Worm (Caenorhabditis elegans) whole organism, L2 larva: Measurements from ENCODE around the gene apc-10.

Experiments
- C34F6.9 ChIP-seq: fragments of 150-350 bp; optimal IDR thresholded peaks from 2 replicates; lab custom pipeline; 2014; ENCODE audit warnings: missing biosample characterization, missing genetic modification characterization
- R02D3.7 ChIP-seq: fragments of 150-350 bp; optimal IDR thresholded peaks from 2 replicates; lab custom pipeline; 2014; ENCODE audit warnings: missing biosample characterization, missing genetic modification characterization
- Y55F3AM.14 ChIP-seq: fragments of 200-800 bp; sonication (Bioruptor generic); optimal IDR thresholded peaks from 2 replicates; lab custom pipeline; 2018; ENCODE audit warnings: mild to moderate bottlenecking, missing genetic modification characterization, missing compliant biosample characterization
- ZK546.5 ChIP-seq: sonication (generic microtip); optimal IDR thresholded peaks from 2 replicates; lab custom pipeline; 2017; ENCODE audit warnings: missing biosample characterization, missing genetic modification characterization
- aly-2 ChIP-seq: fragments of 150-350 bp; optimal IDR thresholded peaks from 2 replicates; lab custom pipeline; 2014; ENCODE audit warnings: missing biosample characterization, missing genetic modification characterization
- ceh-16 ChIP-seq: fragments of 150-350 bp; optimal IDR thresholded peaks from 2 replicates; lab custom pipeline; 2014; ENCODE audit warnings: missing biosample characterization, missing genetic modification characterization
- ceh-82 ChIP-seq: fragments of 150-350 bp; optimal IDR thresholded peaks from 2 replicates; lab custom pipeline; 2014; ENCODE audit warnings: missing biosample characterization, missing genetic modification characterization
- crh-2 ChIP-seq: sonication (generic microtip); optimal IDR thresholded peaks from 2 replicates; lab custom pipeline; 2017; ENCODE audit warnings: missing biosample characterization, missing genetic modification characterization
- elt-1 ChIP-seq: fragments of 150-350 bp; optimal IDR thresholded peaks from 2 replicates; lab custom pipeline; 2014; ENCODE audit warnings: missing biosample characterization, missing genetic modification characterization
- elt-3 ChIP-seq: sonication (generic microtip); optimal IDR thresholded peaks from 2 replicates; lab custom pipeline; 2017; ENCODE audit warnings: missing biosample characterization, missing genetic modification characterization
- fos-1 ChIP-seq: fragments of 150-350 bp; optimal IDR thresholded peaks from 2 replicates; lab custom pipeline; 2014; ENCODE audit warnings: missing biosample characterization, missing genetic modification characterization
- gmeb-1 ChIP-seq: fragments of 150-350 bp; optimal IDR thresholded peaks from 2 replicates; lab custom pipeline; 2014; ENCODE audit warnings: missing biosample characterization, missing genetic modification characterization
- lin-11 ChIP-seq: fragments of 150-350 bp; sonication (generic microtip); optimal IDR thresholded peaks from 2 replicates; lab custom pipeline; 2014; ENCODE audit warnings: missing biosample characterization, missing genetic modification characterization, inconsistent platforms, mixed read lengths
- lin-13 ChIP-seq: fragments of 150-350 bp; optimal IDR thresholded peaks from 2 replicates; lab custom pipeline; 2014; ENCODE audit warnings: missing biosample characterization, missing genetic modification reagents, missing genetic modification characterization
- lsy-2 ChIP-seq, 2 experiments: fragments of 150-350 bp in 1 of 2; sonication (generic microtip) in 1 of 2; optimal IDR thresholded peaks; 2 replicates each; lab custom pipeline; 2014 to 2017; ENCODE audit warnings: missing biosample characterization in 2 of 2, missing genetic modification characterization in 2 of 2
- mbf-1 ChIP-seq: sonication (generic microtip); optimal IDR thresholded peaks from 2 replicates; lab custom pipeline; 2017; ENCODE audit warnings: missing biosample characterization, missing genetic modification characterization
- nhr-129 ChIP-seq: fragments of 150-350 bp; optimal IDR thresholded peaks from 2 replicates; lab custom pipeline; 2014; ENCODE audit warnings: missing biosample characterization, missing genetic modification characterization
- nhr-21 ChIP-seq: fragments of 150-350 bp; optimal IDR thresholded peaks from 2 replicates; lab custom pipeline; 2014; ENCODE audit warnings: missing biosample characterization, missing genetic modification characterization
- nhr-237 ChIP-seq: fragments of 150-350 bp; optimal IDR thresholded peaks from 2 replicates; lab custom pipeline; 2014; ENCODE audit warnings: missing biosample characterization, missing genetic modification characterization
- nhr-25 ChIP-seq: fragments of 150-350 bp; sonication (generic microtip); optimal IDR thresholded peaks from 3 replicates; lab custom pipeline; 2014; ENCODE audit warnings: missing biosample characterization, missing genetic modification characterization
- nhr-6 ChIP-seq: fragments of 150-350 bp; optimal IDR thresholded peaks from 2 replicates; lab custom pipeline; 2014; ENCODE audit warnings: missing biosample characterization, missing genetic modification characterization
- nhr-77 ChIP-seq: fragments of 150-350 bp; optimal IDR thresholded peaks from 2 replicates; lab custom pipeline; 2014; ENCODE audit warnings: missing biosample characterization, missing genetic modification characterization
- skn-1 ChIP-seq: sonication (generic microtip); optimal IDR thresholded peaks from 2 replicates; lab custom pipeline; 2017; ENCODE audit warnings: missing biosample characterization, missing genetic modification characterization
- sma-3 ChIP-seq: sonication (generic microtip); optimal IDR thresholded peaks from 2 replicates; lab custom pipeline; 2016; ENCODE audit warnings: missing genetic modification reagents, missing genetic modification characterization, missing compliant biosample characterization
- sma-9 ChIP-seq, 2 experiments: fragments of 150-350 bp in 1 of 2; sonication (generic microtip) in 1 of 2; optimal IDR thresholded peaks; 2 replicates each; lab custom pipeline; 2014 to 2016; ENCODE audit warnings: missing genetic modification characterization in 2 of 2, mild to moderate bottlenecking in 1 of 2, missing biosample characterization in 1 of 2, missing compliant biosample characterization in 1 of 2, missing genetic modification reagents in 1 of 2, moderate library complexity in 1 of 2
- unc-39 ChIP-seq: fragments of 150-350 bp; optimal IDR thresholded peaks from 2 replicates; lab custom pipeline; 2014; ENCODE audit warnings: missing biosample characterization, missing genetic modification characterization
- unc-55 ChIP-seq: fragments of 150-350 bp; sonication (generic microtip); optimal IDR thresholded peaks from 3 replicates; lab custom pipeline; 2014; ENCODE audit warnings: missing biosample characterization, missing genetic modification reagents, missing genetic modification characterization
- unc-62 ChIP-seq: fragments of 150-350 bp; optimal IDR thresholded peaks from 2 replicates; lab custom pipeline; 2014; ENCODE audit warnings: missing biosample characterization, missing genetic modification reagents, missing genetic modification characterization
- zag-1 ChIP-seq: fragments of 150-350 bp; optimal IDR thresholded peaks from 2 replicates; lab custom pipeline; 2014; ENCODE audit warnings: missing biosample characterization, missing genetic modification characterization
- ztf-11 ChIP-seq: sonication (generic microtip); optimal IDR thresholded peaks from 2 replicates; lab custom pipeline; 2017; ENCODE audit warnings: missing biosample characterization, missing genetic modification characterization
- ztf-4 ChIP-seq: fragments of 150-350 bp; optimal IDR thresholded peaks from 2 replicates; lab custom pipeline; 2014; ENCODE audit warnings: missing biosample characterization, missing genetic modification characterization

The apc-10 gene

DNA sequence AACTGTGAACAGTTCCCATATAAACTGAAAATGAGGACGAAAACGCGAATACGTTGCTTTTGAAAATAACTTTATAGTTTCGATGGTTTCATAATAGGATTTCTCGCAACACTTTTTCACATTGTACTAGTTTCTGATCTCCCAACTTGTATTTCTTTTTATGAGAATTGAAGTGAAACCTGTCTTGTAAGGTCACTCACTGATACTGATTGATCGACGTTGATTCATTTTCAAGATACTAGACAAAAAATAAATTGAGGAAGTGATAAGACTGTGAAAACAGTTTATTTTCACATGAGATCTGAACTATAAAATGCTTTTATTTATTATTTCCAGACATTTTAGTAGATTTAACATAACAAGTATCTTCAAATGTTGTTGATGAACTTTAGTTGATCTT lies 38.7 kb downstream of the apc-10 start:
- TF ChIP-seq unc-55 (GFP tag; lab: Kevin White, UChicago) = no peak

DNA sequence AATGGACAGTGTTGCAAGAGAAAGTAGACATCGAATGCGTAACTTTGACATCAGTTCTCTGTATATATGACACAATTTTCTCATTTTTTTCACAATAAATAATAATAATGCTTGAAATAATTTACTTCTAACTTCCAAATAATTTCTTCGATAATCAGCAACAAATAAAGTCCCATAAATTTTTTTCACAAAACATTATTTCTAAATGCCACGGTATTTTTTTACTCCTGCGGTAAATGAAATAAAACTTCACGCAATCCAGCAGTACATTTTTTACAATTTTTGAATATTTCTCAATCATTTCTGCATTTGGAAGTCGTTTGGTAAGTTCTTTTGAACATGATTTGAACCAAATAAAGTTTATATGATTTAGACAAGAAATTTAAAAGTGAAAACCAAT lies 42.2 kb downstream of the apc-10 start, which contains the start of gene spe-10:
Gene spe-10 (plus strand): TSS at position 301 of the 400 bp plus-strand sequence.
- TF ChIP-seq fos-1 (tag; lab: Kevin White, UChicago) = no peak
- no peak for TF ChIP-seq mbf-1 (tag; lab: Kevin White, UChicago)
- TF ChIP-seq lsy-2 (tag; optimal IDR thresholded peaks at IDR 0.05; lab: Kevin White, UChicago) = no peak
- TF ChIP-seq lin-11 (tag; lab: Kevin White, UChicago) = no peak
- TF ChIP-seq skn-1 (tag; lab: Kevin White, UChicago) = no peak
- TF ChIP-seq unc-62 = no peak
- TF ChIP-seq ceh-82 = no peak
- no peak for TF ChIP-seq crh-2 (tag; lab: Kevin White, UChicago)
- no peak for TF ChIP-seq nhr-129
- TF ChIP-seq elt-3 = no peak
- TF ChIP-seq gmeb-1 (tag; lab: Kevin White, UChicago) = no peak
- no peak for TF ChIP-seq ceh-16 (tag; lab: Kevin White, UChicago)
- no peak for TF ChIP-seq sma-3
- TF ChIP-seq ztf-11 (tag; lab: Kevin White, UChicago) = no peak

DNA sequence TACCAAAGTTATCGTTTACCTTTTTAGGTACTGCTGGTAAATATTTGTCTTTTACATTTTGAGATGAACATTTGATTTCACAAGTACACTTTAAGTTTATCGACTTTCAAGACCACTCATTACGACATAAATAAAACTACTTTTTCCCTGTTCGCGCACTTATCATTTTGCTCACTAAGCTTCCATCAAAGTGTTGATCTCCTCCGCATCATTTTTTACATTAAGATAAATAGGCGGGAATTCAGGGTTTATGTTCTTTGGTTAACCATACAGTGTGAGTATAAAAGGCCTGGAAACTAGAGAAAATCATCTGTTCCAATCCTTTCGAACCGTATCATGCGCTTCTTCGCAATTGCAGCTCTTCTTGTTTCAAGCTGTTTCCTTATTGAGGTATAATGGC lies 44.0 kb downstream of the apc-10 start, which contains the start of gene pqn-2:
Gene pqn-2 (plus strand): TSS at position 301 of the 400 bp plus-strand sequence.
- TF ChIP-seq zag-1 = no peak
- no peak for TF ChIP-seq nhr-6 (tag; lab: Kevin White, UChicago)
- TF ChIP-seq sma-3 = no peak
- TF ChIP-seq lin-13 (GFP tag; lab: Kevin White, UChicago) = no peak
- no peak for TF ChIP-seq ZK546.5 (tag; lab: Kevin White, UChicago)
- TF ChIP-seq nhr-237 (tag; lab: Kevin White, UChicago) = no peak
- no peak for TF ChIP-seq ceh-82
- TF ChIP-seq Y55F3AM.14 = no peak
- TF ChIP-seq C34F6.9 (tag; lab: Kevin White, UChicago) = no peak
- no peak for TF ChIP-seq skn-1 (tag; lab: Kevin White, UChicago)
- TF ChIP-seq nhr-25 (tag; lab: Kevin White, UChicago) = no peak
- no peak for TF ChIP-seq aly-2
- TF ChIP-seq crh-2 (tag; lab: Kevin White, UChicago) = no peak

DNA sequence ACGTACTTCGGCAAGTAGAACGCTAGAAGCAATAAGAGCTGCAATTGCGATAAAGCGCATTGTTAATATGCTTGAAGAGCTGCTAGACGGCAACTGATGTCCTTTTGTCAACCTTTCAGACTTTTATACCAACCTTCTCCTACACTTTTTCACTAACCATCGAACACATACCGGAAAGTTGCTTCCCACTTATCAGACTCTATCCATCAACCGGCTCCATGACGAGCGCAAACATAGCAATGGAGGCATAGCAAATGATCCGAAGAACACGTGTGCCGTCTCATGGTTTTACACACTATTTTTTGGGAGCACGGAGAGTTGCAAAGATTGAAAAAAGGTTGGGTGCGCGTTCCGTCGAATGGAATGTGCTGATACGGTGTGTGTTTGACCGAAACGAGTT lies 44.4 kb downstream of the apc-10 start, which contains the start of gene abu-1:
Gene abu-1 (minus strand): TSS at position 101 of the 400 bp plus-strand sequence.
- TF ChIP-seq Y55F3AM.14 = no peak
- no peak for TF ChIP-seq nhr-77 (tag; lab: Kevin White, UChicago)
- no peak for TF ChIP-seq sma-9 (GFP tag; optimal IDR thresholded peaks at IDR 0.05; lab: Kevin White, UChicago)
- no peak for TF ChIP-seq sma-9 (tag; optimal IDR thresholded peaks at IDR 0.05; lab: Kevin White, UChicago)
- no peak for TF ChIP-seq R02D3.7
- no peak for TF ChIP-seq zag-1

DNA sequence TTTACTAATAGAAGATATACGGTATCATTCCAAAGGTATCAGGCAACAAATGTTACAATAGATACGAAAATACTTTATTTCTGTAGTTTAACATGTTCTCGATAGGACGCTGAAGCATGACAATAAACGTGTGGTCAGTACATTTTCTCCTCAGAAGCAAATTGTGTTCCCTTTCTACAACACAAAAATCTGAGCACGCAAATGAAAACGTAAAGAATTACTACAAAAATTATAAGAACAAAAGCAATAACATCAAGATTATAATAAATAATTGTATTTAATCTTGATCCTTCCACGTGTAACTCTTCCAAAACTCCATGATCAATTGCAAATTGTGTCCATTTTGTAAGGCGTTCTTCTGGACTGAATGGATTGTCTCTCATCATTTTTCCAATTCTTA lies 46.4 kb downstream of the apc-10 start:
- no peak for TF ChIP-seq unc-39 (tag; lab: Kevin White, UChicago)
- no peak for TF ChIP-seq elt-1 (tag; lab: Kevin White, UChicago)
- TF ChIP-seq unc-55 (GFP tag; lab: Kevin White, UChicago) = no peak
- TF ChIP-seq lsy-2 (tag; optimal IDR thresholded peaks at IDR 0.05; lab: Kevin White, UChicago) = no peak
- no peak for TF ChIP-seq lin-13 (GFP tag; lab: Kevin White, UChicago)

DNA sequence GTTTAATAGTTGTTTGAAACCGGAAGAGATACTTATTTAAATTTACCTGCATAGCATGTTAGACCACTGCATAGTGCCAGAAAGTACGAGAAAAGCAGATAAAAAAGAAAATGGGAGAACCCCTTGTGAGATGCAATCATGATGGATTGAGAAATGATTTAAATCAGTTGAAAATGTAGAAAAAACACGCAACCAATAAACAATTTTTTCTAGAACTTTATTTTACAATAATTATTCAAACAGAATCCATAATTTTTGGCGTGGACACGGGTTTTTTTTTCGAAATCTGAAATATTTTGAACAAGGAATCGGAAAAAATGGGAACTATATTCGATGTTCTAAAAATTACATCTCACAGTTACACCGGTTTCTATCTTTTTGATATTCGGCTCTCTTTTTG lies 46.9 kb downstream of the apc-10 start, which contains the start of gene AC3.12:
Gene AC3.12 (minus strand): TSS at position 101 of the 400 bp plus-strand sequence.
- no peak for TF ChIP-seq ztf-4 (tag; lab: Kevin White, UChicago)
- TF ChIP-seq nhr-21 (tag; lab: Kevin White, UChicago) = no peak
- TF ChIP-seq aly-2 = no peak
- TF ChIP-seq lsy-2 (tag; optimal IDR thresholded peaks at IDR 0.05; lab: Kevin White, UChicago) = no peak
- no peak for TF ChIP-seq sma-3
- TF ChIP-seq elt-3 = no peak
- no peak for TF ChIP-seq ztf-11 (tag; lab: Kevin White, UChicago)
- TF ChIP-seq gmeb-1 (tag; lab: Kevin White, UChicago) = no peak
- no peak for TF ChIP-seq nhr-237 (tag; lab: Kevin White, UChicago)
- TF ChIP-seq lin-13 (GFP tag; lab: Kevin White, UChicago) = no peak
